Fruit fly (Drosophila melanogaster) whole organism, embryonic: ENCODE measurements around the gene Nup107.

Experiments used
- B-H1 ChIP-seq: fragments of 200-800 bp; sonication (Bioruptor generic); IDR thresholded peaks from 3 replicates; pipeline ENCODE4 v1.3.6; 2022; ENCODE audit warnings: missing biosample characterization, missing genetic modification characterization
- BEAF-32 ChIP-seq: fragments of 200-800 bp; sonication (Bioruptor generic); optimal IDR thresholded peaks from 3 replicates; lab custom pipeline; 2017; ENCODE audit warnings: missing biosample characterization, missing genetic modification characterization, mild to moderate bottlenecking, moderate library complexity, missing genetic modification reagents
- CG10147 ChIP-seq: fragments of 200-800 bp; sonication (Bioruptor generic); optimal IDR thresholded peaks from 2 replicates; lab custom pipeline; 2019; ENCODE audit warnings: missing biosample characterization, mild to moderate bottlenecking, missing genetic modification characterization, moderate library complexity
- CG10267 ChIP-seq: fragments of 200-800 bp; sonication (Bioruptor generic); optimal IDR thresholded peaks from 2 replicates; lab custom pipeline; 2018; ENCODE audit warnings: missing biosample characterization, mild to moderate bottlenecking, missing genetic modification characterization, moderate library complexity
- CG10274 ChIP-seq: fragments of 200-800 bp; sonication (Bioruptor generic); optimal IDR thresholded peaks from 3 replicates; lab custom pipeline; 2017; ENCODE audit warnings: missing biosample characterization, mild to moderate bottlenecking, missing genetic modification characterization
- CG11456 ChIP-seq: fragments of 200-800 bp; sonication (Bioruptor generic); IDR thresholded peaks from 3 replicates; pipeline ENCODE4 v1.3.6; 2022; ENCODE audit warnings: missing biosample characterization, missing genetic modification characterization
- CG12942 ChIP-seq: fragments of 200-800 bp; sonication (Bioruptor generic); optimal IDR thresholded peaks from 3 replicates; lab custom pipeline; 2016; ENCODE audit warnings: missing biosample characterization, missing genetic modification characterization
- CG1602 ChIP-seq: fragments of 200-800 bp; sonication (Bioruptor generic); optimal IDR thresholded peaks from 3 replicates; lab custom pipeline; 2016; ENCODE audit warnings: missing biosample characterization, missing genetic modification characterization
- CG17829 ChIP-seq: fragments of 200-800 bp; optimal IDR thresholded peaks from 2 replicates; lab custom pipeline; 2019; ENCODE audit warnings: missing biosample characterization, mild to moderate bottlenecking, missing genetic modification characterization, moderate library complexity
- CG2202 ChIP-seq: fragments of 200-800 bp; sonication (Bioruptor generic); optimal IDR thresholded peaks from 2 replicates; lab custom pipeline; 2018; ENCODE audit warnings: missing biosample characterization, mild to moderate bottlenecking, missing genetic modification characterization
- CG3995 ChIP-seq: fragments of 200-800 bp; sonication (Bioruptor generic); optimal IDR thresholded peaks from 3 replicates; lab custom pipeline; 2016; ENCODE audit warnings: missing biosample characterization, missing genetic modification characterization
- CG4707 ChIP-seq: fragments of 200-800 bp; sonication (Bioruptor generic); optimal IDR thresholded peaks from 2 replicates; lab custom pipeline; 2018; ENCODE audit warnings: missing biosample characterization, mild to moderate bottlenecking, missing genetic modification characterization, moderate library complexity
- CG4820 ChIP-seq: fragments of 200-800 bp; sonication (Bioruptor generic); optimal IDR thresholded peaks from 3 replicates; lab custom pipeline; 2016; ENCODE audit warnings: missing biosample characterization, missing genetic modification characterization
- CG5953 ChIP-seq: fragments of 200-800 bp; sonication (Bioruptor generic); IDR thresholded peaks from 2 replicates; pipeline ENCODE4 v1.3.6; 2022; ENCODE audit warnings: missing biosample characterization, missing genetic modification characterization
- CG6689 ChIP-seq: fragments of 200-800 bp; sonication (Bioruptor generic); IDR thresholded peaks from 2 replicates; pipeline ENCODE4 v1.3.6; 2022; ENCODE audit warnings: missing biosample characterization, missing genetic modification characterization
- CG7786 ChIP-seq: fragments of 200-800 bp; sonication (Bioruptor generic); optimal IDR thresholded peaks from 2 replicates; lab custom pipeline; 2016; ENCODE audit warnings: missing biosample characterization, missing genetic modification characterization
- CG7963 ChIP-seq: fragments of 200-800 bp; sonication (Bioruptor generic); IDR thresholded peaks from 3 replicates; pipeline ENCODE4 v1.3.6; 2022; ENCODE audit warnings: missing biosample characterization, missing genetic modification characterization; ENCODE audit not compliant: partially characterized antibody
- CG7987 ChIP-seq: fragments of 200-800 bp; sonication (Bioruptor generic); optimal IDR thresholded peaks from 2 replicates; lab custom pipeline; 2018; ENCODE audit warnings: missing biosample characterization, mild to moderate bottlenecking, missing genetic modification characterization, moderate library complexity
- CG8924 ChIP-seq: fragments of 200-800 bp; optimal IDR thresholded peaks from 3 replicates; lab custom pipeline; 2019; ENCODE audit warnings: missing biosample characterization, mild to moderate bottlenecking, missing genetic modification characterization, moderate library complexity
- D19A ChIP-seq: fragments of 200-800 bp; optimal IDR thresholded peaks from 3 replicates; lab custom pipeline; 2019; ENCODE audit warnings: missing biosample characterization, mild to moderate bottlenecking, missing genetic modification characterization, moderate library complexity
- Doc3 ChIP-seq: fragments of 200-800 bp; sonication (Bioruptor generic); IDR thresholded peaks from 3 replicates; pipeline ENCODE4 v1.3.6; 2022; ENCODE audit warnings: missing biosample characterization, missing genetic modification characterization; ENCODE audit not compliant: partially characterized antibody
- Dp ChIP-seq: fragments of 200-800 bp; sonication (Bioruptor generic); optimal IDR thresholded peaks from 2 replicates; lab custom pipeline; 2018; ENCODE audit warnings: missing biosample characterization, mild to moderate bottlenecking, missing genetic modification characterization, moderate library complexity
- Elba2 ChIP-seq: fragments of 200-800 bp; sonication (Bioruptor generic); optimal IDR thresholded peaks from 3 replicates; lab custom pipeline; 2016; ENCODE audit warnings: missing biosample characterization, missing genetic modification characterization
- Ets65A ChIP-seq: fragments of 200-800 bp; sonication (Bioruptor generic); peaks from one replicate; lab custom pipeline; 2016; ENCODE audit warnings: missing biosample characterization, missing genetic modification characterization
- HLH4C ChIP-seq: fragments of 200-800 bp; sonication (Bioruptor generic); IDR thresholded peaks from 3 replicates; pipeline ENCODE4 v1.3.6; 2022; ENCODE audit warnings: missing biosample characterization, missing genetic modification characterization; ENCODE audit not compliant: partially characterized antibody
- HmgD ChIP-seq: fragments of 200-800 bp; sonication (Bioruptor generic); optimal IDR thresholded peaks from 3 replicates; lab custom pipeline; 2016; ENCODE audit warnings: missing biosample characterization, missing genetic modification characterization
- Kr ChIP-seq: fragments of 200-800 bp; sonication (Bioruptor generic); optimal IDR thresholded peaks from 2 replicates; lab custom pipeline; 2017; ENCODE audit warnings: missing biosample characterization, mild to moderate bottlenecking, missing genetic modification characterization
- Med ChIP-seq: fragments of 200-800 bp; sonication (Bioruptor generic); peaks from one replicate; lab custom pipeline; 2016; ENCODE audit warnings: missing biosample characterization, missing genetic modification characterization, mild to moderate bottlenecking, inconsistent platforms, moderate library complexity
- Mes4 ChIP-seq: fragments of 200-800 bp; sonication (Bioruptor generic); optimal IDR thresholded peaks from 2 replicates; lab custom pipeline; 2016; ENCODE audit warnings: missing biosample characterization, missing genetic modification characterization
- Pdp1 ChIP-seq, 2 experiments: fragments of 200-800 bp; sonication (Bioruptor generic); optimal IDR thresholded peaks; 3 replicates each; lab custom pipeline; 2016; ENCODE audit warnings: missing biosample characterization in 2 of 2, missing genetic modification characterization in 2 of 2, mild to moderate bottlenecking in 1 of 2, moderate library complexity in 1 of 2
- Poxn ChIP-seq: fragments of 200-800 bp; sonication (Bioruptor generic); IDR thresholded peaks from 2 replicates; pipeline ENCODE4 v1.3.6; 2022; ENCODE audit warnings: missing biosample characterization, missing genetic modification characterization
- Sox102F ChIP-seq: fragments of 200-800 bp; sonication (Bioruptor generic); optimal IDR thresholded peaks from 2 replicates; lab custom pipeline; 2018; ENCODE audit warnings: missing biosample characterization, mild to moderate bottlenecking, missing genetic modification characterization, moderate library complexity
- ap ChIP-seq: fragments of 200-800 bp; sonication (Bioruptor generic); IDR thresholded peaks from 2 replicates; pipeline ENCODE4 v1.3.6; 2022; ENCODE audit warnings: missing biosample characterization, missing genetic modification characterization
- chn ChIP-seq: fragments of 200-800 bp; sonication (Bioruptor generic); optimal IDR thresholded peaks from 2 replicates; lab custom pipeline; 2016; ENCODE audit warnings: missing biosample characterization, missing genetic modification characterization
- ci ChIP-seq: fragments of 200-800 bp; sonication (Bioruptor generic); IDR thresholded peaks from 3 replicates; pipeline ENCODE4 v1.3.6; 2022; ENCODE audit warnings: missing biosample characterization, missing genetic modification characterization
- dm ChIP-seq: fragments of 200-800 bp; sonication (Bioruptor generic); optimal IDR thresholded peaks from 3 replicates; lab custom pipeline; 2016; ENCODE audit warnings: missing biosample characterization, missing genetic modification characterization
- gfzf ChIP-seq: fragments of 200-800 bp; sonication (Bioruptor generic); optimal IDR thresholded peaks from 2 replicates; lab custom pipeline; 2016; ENCODE audit warnings: missing biosample characterization, mild to moderate bottlenecking, missing genetic modification characterization, moderate library complexity
- gsb ChIP-seq: fragments of 200-800 bp; sonication (Bioruptor generic); IDR thresholded peaks from 2 replicates; pipeline ENCODE4 v1.3.6; 2022; ENCODE audit warnings: missing biosample characterization, missing genetic modification characterization
- klu ChIP-seq: fragments of 200-800 bp; sonication (Bioruptor generic); IDR thresholded peaks from 2 replicates; pipeline ENCODE4 v1.3.6; 2022; ENCODE audit warnings: missing biosample characterization, missing genetic modification characterization
- kni ChIP-seq: fragments of 200-800 bp; sonication (Bioruptor generic); optimal IDR thresholded peaks from 3 replicates; lab custom pipeline; 2017; ENCODE audit warnings: mild to moderate bottlenecking, missing biosample characterization, missing genetic modification reagents, missing genetic modification characterization
- maf-S ChIP-seq: fragments of 200-800 bp; sonication (Bioruptor generic); optimal IDR thresholded peaks from 2 replicates; lab custom pipeline; 2016; ENCODE audit warnings: missing biosample characterization, missing genetic modification characterization
- nerfin-1 ChIP-seq: fragments of 200-800 bp; sonication (Bioruptor generic); optimal IDR thresholded peaks from 3 replicates; lab custom pipeline; 2019; ENCODE audit warnings: missing biosample characterization, mild to moderate bottlenecking, missing genetic modification characterization, moderate library complexity
- phol ChIP-seq: fragments of 200-800 bp; sonication (Bioruptor generic); optimal IDR thresholded peaks from 3 replicates; lab custom pipeline; 2018; ENCODE audit warnings: missing biosample characterization, mild to moderate bottlenecking, missing genetic modification characterization, moderate library complexity
- pnt ChIP-seq: fragments of 200-800 bp; sonication (Bioruptor generic); optimal IDR thresholded peaks from 3 replicates; lab custom pipeline; 2016; ENCODE audit warnings: missing biosample characterization, missing genetic modification characterization
- prd ChIP-seq, 3 experiments: fragments of >200 bp in 2 of 3; fragments of 200-800 bp in 1 of 3; sonication (Bioruptor generic) in 1 of 3; optimal IDR thresholded peaks in 2 of 3; IDR thresholded peaks in 1 of 3; 2 replicates in 2 of 3; 3 replicates in 1 of 3; pipeline versions ENCODE4 v1.3.6 to Lab custom; 2017 to 2022; ENCODE audit warnings: missing biosample characterization in 1 of 3, missing genetic modification characterization in 1 of 3
- row ChIP-seq: fragments of 200-800 bp; sonication (Bioruptor generic); IDR thresholded peaks from 3 replicates; pipeline ENCODE4 v1.3.6; 2022; ENCODE audit warnings: missing biosample characterization, missing genetic modification characterization
- stwl ChIP-seq: fragments of 200-800 bp; sonication (Bioruptor generic); optimal IDR thresholded peaks from 3 replicates; lab custom pipeline; 2018; ENCODE audit warnings: missing biosample characterization, mild to moderate bottlenecking, missing genetic modification characterization, moderate library complexity
- tgo ChIP-seq: fragments of 200-800 bp; sonication (Bioruptor generic); IDR thresholded peaks from 3 replicates; pipeline ENCODE4 v1.3.6; 2022; ENCODE audit warnings: missing biosample characterization, missing genetic modification characterization
- trem ChIP-seq: fragments of 200-800 bp; optimal IDR thresholded peaks from 3 replicates; lab custom pipeline; 2019; ENCODE audit warnings: missing biosample characterization, mild to moderate bottlenecking, missing genetic modification characterization, moderate library complexity
- unpg ChIP-seq: fragments of 200-800 bp; sonication (Bioruptor generic); optimal IDR thresholded peaks from 3 replicates; lab custom pipeline; 2018; ENCODE audit warnings: missing biosample characterization, mild to moderate bottlenecking, missing genetic modification characterization, moderate library complexity
- zfh1 ChIP-seq: fragments of 200-800 bp; sonication (Bioruptor generic); IDR thresholded peaks from 3 replicates; pipeline ENCODE4 v1.3.6; 2022; ENCODE audit warnings: missing biosample characterization, missing genetic modification characterization

The Nup107 gene

DNA sequence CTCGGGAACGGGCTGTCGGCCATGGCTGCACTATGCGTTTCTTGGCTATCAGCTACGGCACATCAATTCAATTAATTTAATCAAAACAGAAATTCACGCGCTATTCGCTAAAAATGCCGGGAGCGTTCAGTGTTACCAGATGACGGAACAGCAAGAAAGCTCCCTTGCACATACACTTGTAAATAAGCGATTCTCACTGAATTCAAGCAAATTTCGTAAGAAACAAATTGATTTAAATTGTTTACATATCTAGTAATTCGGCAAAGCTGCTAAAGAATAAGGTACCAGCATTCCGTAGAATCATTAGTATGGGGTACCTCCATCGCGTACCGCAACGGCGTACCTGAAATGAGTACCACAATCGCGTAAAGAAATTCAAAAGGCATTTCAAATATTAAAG, at the start of gene Nup107:
Gene Nup107, minus strand, starts transcription at position 149 of the 400 bp plus-strand sequence.
- peak; percentile 62 for TF ChIP-seq phol
- TF ChIP-seq CG7987 (GFP tag; lab: Kevin White, UChicago), result no peak
- TF ChIP-seq stwl (tag; lab: Kevin White, UChicago), result peak; percentile 29
- TF ChIP-seq Ets65A, result peak; percentile 92
- peak; percentile 36 for TF ChIP-seq trem
- no peak for TF ChIP-seq B-H1
- TF ChIP-seq Elba2 (GFP tag; lab: Kevin White, UChicago), result no peak
- TF ChIP-seq CG10147 (GFP tag; lab: Kevin White, UChicago), result no peak
- TF ChIP-seq Med, result peak; percentile 72
- TF ChIP-seq Dp (GFP tag; lab: Kevin White, UChicago), result peak; percentile 61
- TF ChIP-seq CG7786 (GFP tag; lab: Kevin White, UChicago), result peak; percentile 1
- TF ChIP-seq kni (GFP tag; lab: Kevin White, UChicago), result no peak
- no peak for TF ChIP-seq CG2202
- TF ChIP-seq CG4707 (GFP tag; lab: Kevin White, UChicago), result no peak
- TF ChIP-seq CG11456 (GFP tag; lab: Robert Waterston, UW), result 0 out of 3 replicates have a peak, but pooled peaks have one; percentile 27
- TF ChIP-seq pnt, result peak; percentile 8
- peak; percentile 40 for TF ChIP-seq CG17829
- peak; percentile 9 for TF ChIP-seq CG4820 (GFP tag; lab: Kevin White, UChicago)
- TF ChIP-seq Poxn (GFP tag; lab: Robert Waterston, UW), result no peak
- peak; percentile 18 for TF ChIP-seq nerfin-1 (tag; lab: Kevin White, UChicago)
- no peak for TF ChIP-seq CG12942
- TF ChIP-seq row (GFP tag; lab: Robert Waterston, UW), result peak; percentile 77
- no peak for TF ChIP-seq CG8924 (tag; lab: Kevin White, UChicago)
- TF ChIP-seq Doc3, result no peak
- TF ChIP-seq CG10274 (GFP tag; lab: Kevin White, UChicago), result no peak
- peak; percentile 30 for TF ChIP-seq chn (GFP tag; lab: Kevin White, UChicago)
- TF ChIP-seq HLH4C, result no peak
- TF ChIP-seq Pdp1 (GFP tag; optimal IDR thresholded peaks at IDR 0.05; lab: Kevin White, UChicago), result peak in 1 of 2 experiments; percentile 52
- TF ChIP-seq klu (GFP tag; lab: Robert Waterston, UW), result no peak
- TF ChIP-seq tgo (GFP tag; lab: Robert Waterston, UW), result no peak
- TF ChIP-seq Sox102F (GFP tag; lab: Kevin White, UChicago), result peak; percentile 11
- peak; percentile 25 for TF ChIP-seq CG10267 (tag; lab: Kevin White, UChicago)
- TF ChIP-seq CG5953 (GFP tag; lab: Robert Waterston, UW), result no peak
- no peak for TF ChIP-seq CG3995
- TF ChIP-seq CG6689 (GFP tag; lab: Robert Waterston, UW), result no peak
- no peak for TF ChIP-seq D19A (tag; lab: Kevin White, UChicago)
- no peak for TF ChIP-seq CG7963
- TF ChIP-seq unpg, result peak; percentile 8
- TF ChIP-seq ci, result no peak
- no peak for TF ChIP-seq Mes4
- TF ChIP-seq HmgD, result no peak
- TF ChIP-seq gfzf (GFP tag; lab: Kevin White, UChicago), result peak; percentile 87
- TF ChIP-seq zfh1 (GFP tag; lab: Robert Waterston, UW), result no peak
- TF ChIP-seq gsb (GFP tag; lab: Robert Waterston, UW), result no peak
- TF ChIP-seq CG1602 (GFP tag; lab: Kevin White, UChicago), result no peak
- no peak for TF ChIP-seq ap (GFP tag; lab: Robert Waterston, UW)
- peak; percentile 40 for TF ChIP-seq BEAF-32 (GFP tag; lab: Kevin White, UChicago)
- peak; percentile 46 for TF ChIP-seq dm
- TF ChIP-seq prd (optimal IDR thresholded peaks at IDR 0.05; lab: Kevin White, UChicago), result no peak
- peak; percentile 31; the same call in 1 of the 3 replicates for TF ChIP-seq prd (GFP tag; IDR thresholded peaks at IDR 0.05; lab: Robert Waterston, UW)
- peak; percentile 16 for TF ChIP-seq maf-S
- TF ChIP-seq Kr (GFP tag; lab: Kevin White, UChicago), result no peak
